Fruit fly (Drosophila melanogaster) whole organism, pupa: Measurements from ENCODE around the gene CG6184.

ENCODE experiments used
- CG10348 ChIP-seq: fragments of 200-800 bp; sonication (Bioruptor generic); IDR thresholded peaks from 2 replicates; pipeline ENCODE4 v1.3.6; 2022; ENCODE audit warnings: missing biosample characterization, missing genetic modification characterization
- CG12605 ChIP-seq: fragments of 200-800 bp; sonication (Bioruptor generic); IDR thresholded peaks from 2 replicates; pipeline ENCODE4 v1.3.6; 2022; ENCODE audit warnings: missing biosample characterization, missing genetic modification characterization
- CG13204 ChIP-seq: fragments of 200-800 bp; sonication (Bioruptor generic); optimal IDR thresholded peaks from 2 replicates; lab custom pipeline; 2018; ENCODE audit warnings: missing biosample characterization, mild to moderate bottlenecking, missing genetic modification characterization, moderate library complexity
- CG14655 ChIP-seq: fragments of 200-800 bp; sonication (Bioruptor generic); optimal IDR thresholded peaks from 3 replicates; lab custom pipeline; 2017; ENCODE audit warnings: mild to moderate bottlenecking, missing biosample characterization, missing genetic modification reagents, missing genetic modification characterization
- CG15710 ChIP-seq: fragments of 200-800 bp; sonication (Bioruptor generic); optimal IDR thresholded peaks from 2 replicates; lab custom pipeline; 2018; ENCODE audit warnings: missing biosample characterization, mild to moderate bottlenecking, missing genetic modification characterization, moderate library complexity
- CG17806 ChIP-seq: fragments of 200-800 bp; sonication (Bioruptor generic); optimal IDR thresholded peaks from 2 replicates; lab custom pipeline; 2018; ENCODE audit warnings: missing biosample characterization, mild to moderate bottlenecking, missing genetic modification characterization, moderate library complexity
- CG32121 ChIP-seq: fragments of 200-800 bp; sonication (Bioruptor generic); IDR thresholded peaks from 2 replicates; pipeline ENCODE4 v1.3.6; 2022; ENCODE audit warnings: missing biosample characterization, missing genetic modification characterization
- CG34367 ChIP-seq: fragments of 200-800 bp; sonication (Bioruptor generic); optimal IDR thresholded peaks from 2 replicates; lab custom pipeline; 2018; ENCODE audit warnings: missing biosample characterization, mild to moderate bottlenecking, missing genetic modification characterization
- CG4496 ChIP-seq: fragments of 200-800 bp; sonication (Bioruptor generic); IDR thresholded peaks from 3 replicates; pipeline ENCODE4 v1.3.6; 2022; ENCODE audit warnings: missing biosample characterization, missing genetic modification characterization
- CG8159 ChIP-seq: fragments of 200-800 bp; sonication (Bioruptor generic); optimal IDR thresholded peaks from 3 replicates; lab custom pipeline; 2018; ENCODE audit warnings: missing biosample characterization, mild to moderate bottlenecking, missing genetic modification characterization, moderate library complexity
- CG8301 ChIP-seq: fragments of 200-800 bp; sonication (Bioruptor generic); optimal IDR thresholded peaks from 2 replicates; lab custom pipeline; 2018; ENCODE audit warnings: missing biosample characterization, mild to moderate bottlenecking, missing genetic modification characterization
- CG9948 ChIP-seq: fragments of 200-800 bp; sonication (Bioruptor generic); optimal IDR thresholded peaks from 2 replicates; lab custom pipeline; 2018; ENCODE audit warnings: missing biosample characterization, mild to moderate bottlenecking, missing genetic modification characterization, moderate library complexity
- D1 ChIP-seq: fragments of 200-800 bp; sonication (Bioruptor generic); optimal IDR thresholded peaks from 2 replicates; lab custom pipeline; 2018; ENCODE audit warnings: missing biosample characterization, mild to moderate bottlenecking, missing genetic modification characterization, moderate library complexity
- EcR ChIP-seq: fragments of 200-800 bp; sonication (Bioruptor generic); optimal IDR thresholded peaks from 3 replicates; lab custom pipeline; 2019; ENCODE audit warnings: missing biosample characterization, missing genetic modification characterization, mild to moderate bottlenecking, moderate library complexity, missing genetic modification reagents
- Ets98B ChIP-seq: fragments of 200-800 bp; sonication (Bioruptor generic); IDR thresholded peaks from 2 replicates; pipeline ENCODE4 v1.3.6; 2022; ENCODE audit warnings: missing biosample characterization, missing genetic modification characterization
- Pif1A ChIP-seq: fragments of 200-800 bp; sonication (Bioruptor generic); optimal IDR thresholded peaks from 3 replicates; lab custom pipeline; 2016; ENCODE audit warnings: missing biosample characterization, missing genetic modification characterization
- Pif1B ChIP-seq: fragments of 200-800 bp; sonication (Bioruptor generic); optimal IDR thresholded peaks from 3 replicates; lab custom pipeline; 2016; ENCODE audit warnings: missing biosample characterization, missing genetic modification characterization
- Snoo ChIP-seq: fragments of 200-800 bp; sonication (Bioruptor generic); optimal IDR thresholded peaks from 3 replicates; lab custom pipeline; 2017; ENCODE audit warnings: missing biosample characterization, mild to moderate bottlenecking, missing genetic modification characterization, inconsistent platforms
- fd96Ca ChIP-seq: fragments of 200-800 bp; sonication (Bioruptor generic); IDR thresholded peaks from 3 replicates; pipeline ENCODE4 v1.3.6; 2022; ENCODE audit warnings: missing biosample characterization, missing genetic modification characterization
- gl ChIP-seq: fragments of 200-800 bp; sonication (Bioruptor generic); optimal IDR thresholded peaks from 2 replicates; lab custom pipeline; 2018; ENCODE audit warnings: missing biosample characterization, mild to moderate bottlenecking, missing genetic modification characterization
- rn ChIP-seq: fragments of 200-800 bp; sonication (Bioruptor generic); IDR thresholded peaks from 2 replicates; pipeline ENCODE4 v1.3.6; 2022; ENCODE audit warnings: missing biosample characterization, missing genetic modification characterization

The CG6184 gene

DNA sequence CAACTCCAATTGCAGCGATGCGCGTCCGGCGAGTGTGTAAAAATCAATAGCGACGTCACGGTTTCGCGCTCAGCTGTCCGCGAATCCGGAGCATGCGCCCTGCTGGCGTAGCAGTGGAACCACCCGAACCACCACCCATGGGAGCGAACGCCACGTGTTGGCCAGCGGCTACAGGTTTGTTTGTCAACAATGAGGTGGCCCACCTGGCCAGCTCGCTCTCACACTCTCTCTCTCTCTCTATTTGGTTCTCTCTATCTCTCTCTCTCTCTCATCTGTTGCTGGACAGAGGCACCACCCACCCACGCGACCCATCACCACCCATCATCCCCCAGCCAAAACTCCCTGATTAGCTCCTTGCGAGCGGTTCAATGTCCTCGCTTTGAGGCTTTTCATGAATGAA lies 1.2 kb downstream of the CG6184 start:
- no peak for TF ChIP-seq CG17806 (tag; lab: Kevin White, UChicago)
- TF ChIP-seq CG9948 (tag; lab: Kevin White, UChicago) = no peak
- TF ChIP-seq EcR (GFP tag; lab: Kevin White, UChicago) = peak; percentile 82
- TF ChIP-seq CG12605 (GFP tag; lab: Robert Waterston, UW) = peak; percentile 89
- TF ChIP-seq CG8159 = no peak
- TF ChIP-seq CG15710 (tag; lab: Kevin White, UChicago) = no peak
- TF ChIP-seq, all 21 proteins: peak for 2

DNA sequence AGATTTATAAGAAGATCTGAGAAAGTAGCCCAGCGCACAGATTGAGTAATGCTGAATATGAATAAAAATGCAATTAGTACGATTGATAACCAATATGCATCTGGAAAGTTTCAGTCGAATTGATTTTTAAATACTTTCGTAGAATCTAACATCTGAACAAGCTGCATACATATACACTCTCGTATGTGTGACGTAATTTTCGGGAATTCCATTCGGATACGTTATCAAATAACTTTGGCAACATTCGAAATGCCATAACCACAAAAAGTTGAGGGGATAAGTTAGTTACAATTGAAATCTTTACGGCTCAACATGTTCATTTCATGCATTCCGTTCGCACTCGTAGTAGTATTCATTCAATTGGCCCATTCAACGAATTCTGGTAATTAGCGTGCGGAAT lies 6.9 kb downstream of the CG6184 start, which contains the start of gene CG31219:
TSS of gene CG31219 (plus strand) at position 301 of the 400 bp plus-strand sequence.
- TF ChIP-seq CG8301 (tag; lab: Kevin White, UChicago) (no peak), CG9948 (tag; lab: Kevin White, UChicago) (no peak), Pif1A (GFP tag; lab: Kevin White, UChicago) (no peak), fd96Ca (GFP tag; lab: Robert Waterston, UW) (no peak), CG15710 (tag; lab: Kevin White, UChicago) (no peak), CG34367 (tag; lab: Kevin White, UChicago) (no peak), CG10348 (GFP tag; lab: Robert Waterston, UW) (no peak), CG12605 (GFP tag; lab: Robert Waterston, UW) (no peak), EcR (GFP tag; lab: Kevin White, UChicago) (no peak), rn (GFP tag; lab: Robert Waterston, UW) (no peak), gl (tag; lab: Kevin White, UChicago) (no peak), D1 (tag; lab: Kevin White, UChicago) (no peak), CG13204 (GFP tag; lab: Kevin White, UChicago) (no peak), Pif1B (GFP tag; lab: Kevin White, UChicago) (no peak), CG8159 (no peak), CG14655 (no peak), Ets98B (GFP tag; lab: Robert Waterston, UW) (no peak), CG32121 (GFP tag; lab: Robert Waterston, UW) (no peak), Snoo (tag; lab: Kevin White, UChicago) (no peak), CG4496 (GFP tag; lab: Robert Waterston, UW) (no peak)

DNA sequence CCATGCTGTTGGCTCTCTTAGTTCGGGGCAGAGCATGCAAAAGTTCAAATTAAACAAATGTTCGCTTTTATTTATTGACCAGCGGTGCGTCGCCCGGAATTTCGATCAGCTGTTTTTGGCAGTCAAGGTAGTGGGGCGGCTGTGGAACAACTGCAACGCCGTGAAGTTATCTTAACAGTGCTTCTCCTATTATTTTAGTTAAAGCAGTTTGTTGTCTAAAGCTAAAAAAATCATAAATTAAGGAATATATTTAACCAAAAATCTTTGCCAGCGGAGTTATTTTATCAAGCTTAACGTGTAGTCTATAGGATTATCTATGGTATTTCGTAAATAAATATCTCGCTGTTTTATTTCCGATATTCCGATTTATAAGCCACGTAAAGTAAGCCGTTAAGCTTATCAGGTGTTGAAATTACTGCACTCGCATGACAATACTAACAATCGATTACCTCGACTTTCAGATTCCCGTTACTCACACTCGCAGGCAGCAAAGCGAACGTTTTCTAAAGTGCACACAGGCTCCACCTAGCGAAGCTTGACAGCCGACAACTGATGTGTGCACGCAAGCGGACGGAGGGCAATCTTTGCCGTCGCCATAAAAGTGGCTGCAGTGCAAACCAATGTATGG lies 9.3 kb downstream of the CG6184 start, which contains the start of the genes CG6195 and CG31220:
TSS of gene CG6195 (minus strand) at position 122 of the 628 bp plus-strand sequence.
TSS of gene CG31220 (plus strand) at position 199 of the 628 bp plus-strand sequence.
- TF ChIP-seq CG34367 (tag; lab: Kevin White, UChicago) = no peak
- TF ChIP-seq CG4496 (GFP tag; lab: Robert Waterston, UW) = peak; percentile 31; the same call in 1 of the 3 replicates
- no peak for TF ChIP-seq CG10348 (GFP tag; lab: Robert Waterston, UW)
- no peak for TF ChIP-seq CG15710 (tag; lab: Kevin White, UChicago)
- TF ChIP-seq, all 21 proteins: peak for 1

DNA sequence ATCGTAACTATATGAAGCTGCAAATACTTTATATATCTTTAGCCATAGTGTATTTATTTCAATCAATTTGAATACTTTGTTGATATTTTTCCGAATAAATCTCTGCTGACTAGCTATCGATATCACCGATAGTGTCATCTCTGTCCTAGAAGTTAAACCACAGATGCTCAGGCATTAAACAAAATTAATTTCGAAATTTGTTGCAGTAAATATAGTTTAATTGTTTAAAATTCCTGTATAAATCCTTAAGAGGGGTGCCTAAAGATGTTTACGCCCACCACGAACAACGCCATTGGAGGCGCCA lies 12.8 kb downstream of the CG6184 start, which contains the start of gene Nup58:
TSS of gene Nup58 (plus strand) at position 126 of the 304 bp plus-strand sequence.
- no peak for TF ChIP-seq CG15710 (tag; lab: Kevin White, UChicago)

DNA sequence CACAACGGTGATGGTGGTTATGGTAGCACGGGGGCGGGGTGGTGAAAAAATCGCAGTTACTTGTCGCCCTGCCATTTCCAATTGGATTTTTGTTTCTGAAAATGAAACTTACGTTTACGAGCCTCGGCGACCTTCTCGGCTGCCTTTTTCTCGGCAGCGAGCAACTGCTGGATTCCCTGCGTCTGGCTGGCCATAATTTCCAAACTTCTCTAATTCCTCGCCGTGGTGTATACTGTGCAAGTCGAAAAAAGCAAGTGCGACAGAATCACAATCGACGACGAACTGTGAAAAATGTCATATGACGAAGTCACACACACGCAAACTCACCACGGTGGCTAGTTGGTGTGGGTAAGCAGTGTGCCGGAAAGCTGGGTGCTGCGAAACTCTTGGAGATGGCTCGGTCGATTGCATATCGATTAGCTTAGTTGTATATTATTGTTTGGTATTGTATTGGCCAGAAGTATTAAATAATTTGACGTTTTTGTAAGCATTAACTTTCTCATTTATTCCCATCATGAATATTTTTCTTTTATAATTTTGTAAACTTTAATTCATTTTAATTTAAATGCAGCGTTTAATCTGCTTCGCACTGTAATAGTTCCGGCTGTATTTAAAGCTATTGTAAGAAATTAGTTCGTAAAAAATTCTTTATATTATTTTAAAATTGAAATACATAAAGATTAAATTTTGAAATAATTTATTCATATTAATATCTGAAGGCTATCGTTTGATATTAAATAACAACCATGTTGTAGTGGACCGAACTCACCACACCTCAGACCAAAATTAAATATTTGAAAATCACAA lies 13.4 kb downstream of the CG6184 start, which contains the start of gene Vha13:
TSS of gene Vha13 (minus strand) at position 293 of the 807 bp plus-strand sequence.
- TF ChIP-seq CG32121 (GFP tag; lab: Robert Waterston, UW) = peak; percentile 41; the same call in 1 of the 2 replicates
- no peak for TF ChIP-seq D1 (tag; lab: Kevin White, UChicago)
- no peak for TF ChIP-seq CG14655
- no peak for TF ChIP-seq CG17806 (tag; lab: Kevin White, UChicago)
- TF ChIP-seq CG15710 (tag; lab: Kevin White, UChicago) = no peak
- TF ChIP-seq CG12605 (GFP tag; lab: Robert Waterston, UW) = no peak
- TF ChIP-seq Pif1B (GFP tag; lab: Kevin White, UChicago) = peak; percentile 9
- TF ChIP-seq CG34367 (tag; lab: Kevin White, UChicago) = no peak
- peak; percentile 65 for TF ChIP-seq EcR (GFP tag; lab: Kevin White, UChicago)
- TF ChIP-seq CG10348 (GFP tag; lab: Robert Waterston, UW) = no peak
- peak; percentile 51; the same call in 2 of the 3 replicates for TF ChIP-seq fd96Ca (GFP tag; lab: Robert Waterston, UW)
- peak; percentile 67; the same call in 2 of the 3 replicates for TF ChIP-seq CG4496 (GFP tag; lab: Robert Waterston, UW)
- no peak for TF ChIP-seq CG13204 (GFP tag; lab: Kevin White, UChicago)
- TF ChIP-seq CG8159 = peak; percentile 29
- peak; percentile 28; the same call in 1 of the 2 replicates for TF ChIP-seq Ets98B (GFP tag; lab: Robert Waterston, UW)
- peak; percentile 14 for TF ChIP-seq CG8301 (tag; lab: Kevin White, UChicago)
- no peak for TF ChIP-seq Snoo (tag; lab: Kevin White, UChicago)
- TF ChIP-seq gl (tag; lab: Kevin White, UChicago) = peak; percentile 37
- no peak for TF ChIP-seq Pif1A (GFP tag; lab: Kevin White, UChicago)
- TF ChIP-seq rn (GFP tag; lab: Robert Waterston, UW) = no peak
- no peak for TF ChIP-seq CG9948 (tag; lab: Kevin White, UChicago)
